Fruit fly (Drosophila melanogaster) whole organism, embryonic: ENCODE measurements around the gene CG31600.

Experiments used
- Aef1 ChIP-seq: fragments of 200-800 bp; sonication (Bioruptor generic); IDR thresholded peaks from 3 replicates; pipeline ENCODE4 v1.3.6; 2022; ENCODE audit warnings: missing biosample characterization, missing genetic modification characterization
- Atf3 ChIP-seq: fragments of 200-800 bp; sonication (Bioruptor generic); optimal IDR thresholded peaks from 3 replicates; lab custom pipeline; 2016; ENCODE audit warnings: missing biosample characterization, missing genetic modification characterization
- B-H1 ChIP-seq: fragments of 200-800 bp; sonication (Bioruptor generic); IDR thresholded peaks from 3 replicates; pipeline ENCODE4 v1.3.6; 2022; ENCODE audit warnings: missing biosample characterization, missing genetic modification characterization
- Bdp1 ChIP-seq: fragments of 200-800 bp; sonication (Bioruptor generic); optimal IDR thresholded peaks from 3 replicates; lab custom pipeline; 2016; ENCODE audit warnings: missing biosample characterization, missing genetic modification characterization
- CG10431 ChIP-seq: fragments of 200-800 bp; sonication (Bioruptor generic); optimal IDR thresholded peaks from 3 replicates; lab custom pipeline; 2018; ENCODE audit warnings: missing biosample characterization, mild to moderate bottlenecking, missing genetic modification characterization
- CG11085 ChIP-seq: fragments of 200-800 bp; sonication (Bioruptor generic); IDR thresholded peaks from 2 replicates; pipeline ENCODE4 v1.3.6; 2022; ENCODE audit warnings: missing biosample characterization, missing genetic modification characterization
- CG11695 ChIP-seq: fragments of 200-800 bp; sonication (Bioruptor generic); IDR thresholded peaks from 3 replicates; pipeline ENCODE4 v1.3.6; 2022; ENCODE audit warnings: missing biosample characterization, missing genetic modification characterization
- CG13424 ChIP-seq: fragments of 200-800 bp; sonication (Bioruptor generic); optimal IDR thresholded peaks from 2 replicates; lab custom pipeline; 2019; ENCODE audit warnings: missing biosample characterization, mild to moderate bottlenecking, missing genetic modification characterization, moderate library complexity
- CG1603 ChIP-seq: fragments of 200-800 bp; sonication (Bioruptor generic); optimal IDR thresholded peaks from 2 replicates; lab custom pipeline; 2019; ENCODE audit warnings: missing biosample characterization, mild to moderate bottlenecking, missing genetic modification characterization, moderate library complexity
- CG18764 ChIP-seq: fragments of 200-800 bp; sonication (Bioruptor generic); optimal IDR thresholded peaks from 3 replicates; lab custom pipeline; 2016; ENCODE audit warnings: missing biosample characterization, missing genetic modification characterization
- CG2202 ChIP-seq: fragments of 200-800 bp; sonication (Bioruptor generic); optimal IDR thresholded peaks from 2 replicates; lab custom pipeline; 2018; ENCODE audit warnings: missing biosample characterization, mild to moderate bottlenecking, missing genetic modification characterization
- CG2889 ChIP-seq: fragments of 200-800 bp; sonication (Bioruptor generic); IDR thresholded peaks from 3 replicates; pipeline ENCODE4 v1.3.6; 2022; ENCODE audit warnings: missing biosample characterization, missing genetic modification characterization
- CG42726 ChIP-seq: fragments of 200-800 bp; sonication (Bioruptor generic); IDR thresholded peaks from 2 replicates; pipeline ENCODE4 v1.3.6; 2022; ENCODE audit warnings: missing biosample characterization, missing genetic modification characterization; ENCODE audit not compliant: partially characterized antibody
- CG4404 ChIP-seq: fragments of 200-800 bp; sonication (Bioruptor generic); IDR thresholded peaks from 2 replicates; pipeline ENCODE4 v1.3.6; 2022; ENCODE audit warnings: missing biosample characterization, missing genetic modification characterization
- CG5245 ChIP-seq: fragments of 200-800 bp; sonication (Bioruptor generic); optimal IDR thresholded peaks from 3 replicates; lab custom pipeline; 2016; ENCODE audit warnings: missing biosample characterization, missing genetic modification characterization
- CG6175 ChIP-seq: fragments of 200-800 bp; sonication (Bioruptor generic); IDR thresholded peaks from 3 replicates; pipeline ENCODE4 v1.3.6; 2022; ENCODE audit warnings: missing biosample characterization, missing genetic modification characterization
- CG6813 ChIP-seq: fragments of 200-800 bp; sonication (Bioruptor generic); optimal IDR thresholded peaks from 2 replicates; lab custom pipeline; 2017; ENCODE audit warnings: missing biosample characterization, missing genetic modification characterization, mild to moderate bottlenecking, moderate library complexity, missing genetic modification reagents
- CG6854 ChIP-seq: fragments of 200-800 bp; sonication (Bioruptor generic); optimal IDR thresholded peaks from 3 replicates; lab custom pipeline; 2017; ENCODE audit warnings: missing biosample characterization, mild to moderate bottlenecking, missing genetic modification characterization
- CG7987 ChIP-seq: fragments of 200-800 bp; sonication (Bioruptor generic); optimal IDR thresholded peaks from 2 replicates; lab custom pipeline; 2018; ENCODE audit warnings: missing biosample characterization, mild to moderate bottlenecking, missing genetic modification characterization, moderate library complexity
- CG8281 ChIP-seq: fragments of 200-800 bp; sonication (Bioruptor generic); optimal IDR thresholded peaks from 2 replicates; lab custom pipeline; 2018; ENCODE audit warnings: missing biosample characterization, mild to moderate bottlenecking, missing genetic modification characterization, moderate library complexity
- CG8478 ChIP-seq: fragments of >200 bp; optimal IDR thresholded peaks from 2 replicates; lab custom pipeline; 2018
- CG8924 ChIP-seq: fragments of 200-800 bp; optimal IDR thresholded peaks from 3 replicates; lab custom pipeline; 2019; ENCODE audit warnings: missing biosample characterization, mild to moderate bottlenecking, missing genetic modification characterization, moderate library complexity
- D ChIP-seq, 2 experiments: fragments of 200-800 bp in 1 of 2; fragments of >200 bp in 1 of 2; sonication (Bioruptor generic) in 1 of 2; optimal IDR thresholded peaks; 2 replicates in 1 of 2; 3 replicates in 1 of 2; lab custom pipeline; 2017; ENCODE audit warnings: mild to moderate bottlenecking in 1 of 2, missing biosample characterization in 1 of 2, missing genetic modification characterization in 1 of 2, missing genetic modification reagents in 1 of 2
- Dp ChIP-seq: fragments of 200-800 bp; sonication (Bioruptor generic); optimal IDR thresholded peaks from 2 replicates; lab custom pipeline; 2018; ENCODE audit warnings: missing biosample characterization, mild to moderate bottlenecking, missing genetic modification characterization, moderate library complexity
- Ets97D ChIP-seq: fragments of 200-800 bp; sonication (Bioruptor generic); optimal IDR thresholded peaks from 3 replicates; lab custom pipeline; 2016; ENCODE audit warnings: missing biosample characterization, missing genetic modification characterization
- Med ChIP-seq: fragments of 200-800 bp; sonication (Bioruptor generic); peaks from one replicate; lab custom pipeline; 2016; ENCODE audit warnings: missing biosample characterization, missing genetic modification characterization, mild to moderate bottlenecking, inconsistent platforms, moderate library complexity
- Meics ChIP-seq: fragments of 200-800 bp; sonication (Bioruptor generic); optimal IDR thresholded peaks from 2 replicates; lab custom pipeline; 2017; ENCODE audit warnings: missing biosample characterization, mild to moderate bottlenecking, missing genetic modification characterization
- NFAT ChIP-seq: fragments of 200-800 bp; sonication (Bioruptor generic); IDR thresholded peaks from 2 replicates; pipeline ENCODE4 v1.3.6; 2022; ENCODE audit warnings: missing biosample characterization, missing genetic modification characterization
- Pdp1 ChIP-seq, 2 experiments: fragments of 200-800 bp; sonication (Bioruptor generic); optimal IDR thresholded peaks; 3 replicates each; lab custom pipeline; 2016; ENCODE audit warnings: missing biosample characterization in 2 of 2, missing genetic modification characterization in 2 of 2, mild to moderate bottlenecking in 1 of 2, moderate library complexity in 1 of 2
- Sry-δ ChIP-seq: fragments of 200-800 bp; sonication (Bioruptor generic); optimal IDR thresholded peaks from 2 replicates; lab custom pipeline; 2016; ENCODE audit warnings: missing biosample characterization, missing genetic modification characterization
- Ssrp ChIP-seq: fragments of 200-800 bp; sonication (Bioruptor generic); optimal IDR thresholded peaks from 2 replicates; lab custom pipeline; 2018; ENCODE audit warnings: missing biosample characterization, mild to moderate bottlenecking, missing genetic modification characterization, moderate library complexity
- Taf1 ChIP-seq: fragments of 200-800 bp; sonication (Bioruptor generic); IDR thresholded peaks from 2 replicates; pipeline ENCODE4 v1.3.6; 2022; ENCODE audit warnings: missing biosample characterization, missing genetic modification characterization
- Usf ChIP-seq: fragments of 200-800 bp; sonication (Bioruptor generic); optimal IDR thresholded peaks from 2 replicates; lab custom pipeline; 2017; ENCODE audit warnings: missing genotype, missing biosample characterization, missing genetic modification characterization
- ab ChIP-seq: fragments of 200-800 bp; sonication (Bioruptor generic); optimal IDR thresholded peaks from 2 replicates; lab custom pipeline; 2016; ENCODE audit warnings: missing biosample characterization, missing genetic modification characterization
- az2 ChIP-seq: fragments of 200-800 bp; sonication (Bioruptor generic); optimal IDR thresholded peaks from 3 replicates; lab custom pipeline; 2016; ENCODE audit warnings: missing biosample characterization, missing genetic modification characterization
- ems ChIP-seq: fragments of 200-800 bp; sonication (Bioruptor generic); optimal IDR thresholded peaks from 3 replicates; lab custom pipeline; 2016; ENCODE audit warnings: missing biosample characterization, missing genetic modification characterization
- en ChIP-seq: fragments of 200-800 bp; sonication (Bioruptor generic); optimal IDR thresholded peaks from 2 replicates; lab custom pipeline; 2016; ENCODE audit warnings: missing biosample characterization, missing genetic modification characterization
- gcm ChIP-seq: fragments of 200-800 bp; sonication (Bioruptor generic); optimal IDR thresholded peaks from 2 replicates; lab custom pipeline; 2019; ENCODE audit warnings: missing biosample characterization, mild to moderate bottlenecking, missing genetic modification characterization, moderate library complexity
- gt ChIP-seq: fragments of 200-800 bp; sonication (Bioruptor generic); IDR thresholded peaks from 2 replicates; pipeline ENCODE4 v1.3.6; 2022; ENCODE audit warnings: missing biosample characterization, missing genetic modification characterization
- hkb ChIP-seq, 2 experiments: fragments of 200-800 bp in 1 of 2; fragments of >200 bp in 1 of 2; sonication (Bioruptor generic) in 1 of 2; IDR thresholded peaks in 1 of 2; optimal IDR thresholded peaks in 1 of 2; 2 replicates each; pipeline versions ENCODE4 v1.3.6 to Lab custom; 2017 to 2022; ENCODE audit warnings: missing biosample characterization in 1 of 2, missing genetic modification characterization in 1 of 2
- kah ChIP-seq: fragments of 200-800 bp; sonication (Bioruptor generic); optimal IDR thresholded peaks from 2 replicates; lab custom pipeline; 2018; ENCODE audit warnings: missing biosample characterization, mild to moderate bottlenecking, missing genetic modification characterization
- knrl ChIP-seq: fragments of 200-800 bp; sonication (Bioruptor generic); IDR thresholded peaks from 3 replicates; pipeline ENCODE4 v1.3.6; 2022; ENCODE audit warnings: missing biosample characterization, missing genetic modification characterization; ENCODE audit not compliant: partially characterized antibody
- lov ChIP-seq, 2 experiments: fragments of 200-800 bp in 1 of 2; fragments of >200 bp in 1 of 2; sonication (Bioruptor generic) in 1 of 2; IDR thresholded peaks in 1 of 2; optimal IDR thresholded peaks in 1 of 2; 2 replicates in 1 of 2; 3 replicates in 1 of 2; pipeline versions ENCODE4 v1.3.6 to Lab custom; 2017 to 2022; ENCODE audit warnings: missing biosample characterization in 1 of 2, missing genetic modification characterization in 1 of 2
- psq ChIP-seq: fragments of 200-800 bp; sonication (Bioruptor generic); optimal IDR thresholded peaks from 2 replicates; lab custom pipeline; 2017; ENCODE audit warnings: missing biosample characterization, missing genetic modification characterization
- rib ChIP-seq: fragments of 200-800 bp; sonication (Bioruptor generic); IDR thresholded peaks from 2 replicates; pipeline ENCODE4 v1.3.6; 2022; ENCODE audit warnings: missing biosample characterization, missing genetic modification characterization
- tx ChIP-seq: fragments of 200-800 bp; sonication (Bioruptor generic); optimal IDR thresholded peaks from 2 replicates; lab custom pipeline; 2016; ENCODE audit warnings: missing biosample characterization, missing genetic modification characterization
- usp ChIP-seq: fragments of >200 bp; optimal IDR thresholded peaks from 2 replicates; lab custom pipeline; 2017; ENCODE audit warnings: missing biosample characterization, missing genetic modification characterization

Gene CG31600

dm6 chr2L:21867040-21867981 is 47.8 kb downstream of the CG31600 start (continued):
- TF ChIP-seq kah (GFP tag; lab: Kevin White, UChicago) (peak; percentile 75), CG11085 (GFP tag; lab: Robert Waterston, UW) (peak; percentile 74), B-H1 (GFP tag; lab: Robert Waterston, UW) (peak; percentile 82), CG6813 (GFP tag; lab: Kevin White, UChicago) (peak; percentile 81), knrl (no peak), Taf1 (GFP tag; lab: Robert Waterston, UW) (peak; percentile 67), CG7987 (GFP tag; lab: Kevin White, UChicago) (peak; percentile 57), Ssrp (tag; lab: Kevin White, UChicago) (peak; percentile 92), Usf (GFP tag; lab: Kevin White, UChicago) (peak; percentile 90), Sry-δ (GFP tag; lab: Kevin White, UChicago) (peak; percentile 53), CG2889 (peak; percentile 84; the same call in 2 of the 3 replicates), lov (optimal IDR thresholded peaks at IDR 0.05; lab: Kevin White, UChicago) (no peak), lov (GFP tag; IDR thresholded peaks at IDR 0.05; lab: Robert Waterston, UW) (peak; percentile 89), Med (peak; percentile 99), Pdp1 (GFP tag; optimal IDR thresholded peaks at IDR 0.05; lab: Kevin White, UChicago) (peak; percentile 87 to 92), Bdp1 (GFP tag; lab: Kevin White, UChicago) (peak; percentile 84), gt (GFP tag; lab: Robert Waterston, UW) (peak; percentile 80), CG4404 (peak; percentile 81), CG10431 (GFP tag; lab: Kevin White, UChicago) (peak; percentile 72), Meics (GFP tag; lab: Kevin White, UChicago) (peak; percentile 83), Ets97D (GFP tag; lab: Kevin White, UChicago) (peak; percentile 68), psq (GFP tag; lab: Kevin White, UChicago) (peak; percentile 65), ems (GFP tag; lab: Kevin White, UChicago) (peak; percentile 93), Atf3 (peak; percentile 92), CG5245 (GFP tag; lab: Kevin White, UChicago) (peak; percentile 94), usp (GFP tag; lab: Kevin White, UChicago) (no peak), CG13424 (tag; lab: Kevin White, UChicago) (peak; percentile 92), CG2202 (tag; lab: Kevin White, UChicago) (peak; percentile 80), gcm (peak; percentile 84), CG11695 (GFP tag; lab: Robert Waterston, UW) (peak; percentile 89), CG42726 (GFP tag; lab: Robert Waterston, UW) (no peak), CG6175 (GFP tag; lab: Robert Waterston, UW) (peak; percentile 85; the same call in 2 of the 3 replicates), tx (GFP tag; lab: Kevin White, UChicago) (peak; percentile 85), Aef1 (GFP tag; lab: Robert Waterston, UW) (peak; percentile 82), hkb (optimal IDR thresholded peaks at IDR 0.05; lab: Kevin White, UChicago) (no peak), hkb (GFP tag; IDR thresholded peaks at IDR 0.05; lab: Robert Waterston, UW) (peak; percentile 92), Dp (GFP tag; lab: Kevin White, UChicago) (no peak), NFAT (GFP tag; lab: Robert Waterston, UW) (peak; percentile 88), en (GFP tag; lab: Kevin White, UChicago) (peak; percentile 81), rib (GFP tag; lab: Robert Waterston, UW) (peak; percentile 80), CG1603 (tag; lab: Kevin White, UChicago) (peak; percentile 97), ab (GFP tag; lab: Kevin White, UChicago) (peak; percentile 85), CG8281 (peak; percentile 71), az2 (GFP tag; lab: Kevin White, UChicago) (peak; percentile 92), CG8478 (no peak), CG8924 (tag; lab: Kevin White, UChicago) (peak; percentile 91), D (optimal IDR thresholded peaks at IDR 0.05; lab: Kevin White, UChicago) (no peak), D (GFP tag; optimal IDR thresholded peaks at IDR 0.05; lab: Kevin White, UChicago) (peak; percentile 93), CG6854 (GFP tag; lab: Kevin White, UChicago) (peak; percentile 55), CG18764 (peak; percentile 90)
